Fruit fly (Drosophila melanogaster): ENCODE data around the gene Setd3.

DNA sequence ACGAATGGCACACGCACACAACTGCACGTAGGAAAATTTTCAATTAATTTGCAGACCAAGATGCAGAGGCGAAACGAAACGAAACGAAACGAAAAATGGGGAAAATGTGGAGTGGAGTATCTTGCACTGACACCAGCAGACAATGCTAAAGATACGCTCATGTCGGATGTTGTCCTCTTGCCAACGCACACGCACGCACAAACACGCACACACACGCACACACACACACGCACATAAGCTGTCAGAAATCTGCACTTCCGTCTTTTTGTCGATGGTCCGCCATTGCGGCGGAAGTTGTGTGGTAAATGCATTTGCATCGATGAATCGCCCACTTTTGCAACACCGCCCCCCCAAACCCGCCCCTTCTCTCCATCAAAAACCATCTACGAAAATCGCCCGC, 39.5 kb downstream of the Setd3 start:
- TF ChIP-seq kay (GFP tag; ENCODE audit: borderline replicate concordance) (no peak), cnc (optimal IDR thresholded peaks at IDR 0.05) (no peak), CG1620 (GFP tag; optimal IDR thresholded peaks at IDR 0.05) (no peak), CG14711 (tag; optimal IDR thresholded peaks at IDR 0.05) (no peak), tj (GFP tag; optimal IDR thresholded peaks at IDR 0.05) (no peak), CG12768 (GFP tag; optimal IDR thresholded peaks at IDR 0.05) (no peak), pad (GFP tag; optimal IDR thresholded peaks at IDR 0.05) (no peak), bab1 (GFP tag; optimal IDR thresholded peaks at IDR 0.05) (no peak), Mnt (GFP tag; optimal IDR thresholded peaks at IDR 0.05) (no peak), CG33017 (tag; optimal IDR thresholded peaks at IDR 0.05) (no peak), ovo (GFP tag; optimal IDR thresholded peaks at IDR 0.05) (no peak), CG7045 (GFP tag; optimal IDR thresholded peaks at IDR 0.05) (no peak)

Measured in whole organism, adult.